Worm (Caenorhabditis elegans) whole organism, early embryonic: ENCODE results near the gene his-32.

Experiments
- B0310.2 ChIP-seq: sonication (generic microtip); optimal IDR thresholded peaks from 2 replicates; lab custom pipeline; 2016; ENCODE audit warnings: mild to moderate bottlenecking, missing genetic modification characterization, missing compliant biosample characterization
- F13C5.2 ChIP-seq: sonication (generic microtip); optimal IDR thresholded peaks from 2 replicates; lab custom pipeline; 2017; ENCODE audit warnings: mild to moderate bottlenecking, missing genetic modification characterization, inconsistent platforms, missing compliant biosample characterization
- aly-1 ChIP-seq: sonication (generic microtip); optimal IDR thresholded peaks from 2 replicates; lab custom pipeline; 2016; ENCODE audit warnings: missing genetic modification characterization, missing compliant biosample characterization
- ama-1 ChIP-seq: fragments of 150-350 bp; optimal IDR thresholded peaks from 2 replicates; lab custom pipeline; 2014
- ceh-13 ChIP-seq: fragments of 200-800 bp; sonication (Bioruptor generic); optimal IDR thresholded peaks from 2 replicates; lab custom pipeline; 2018; ENCODE audit warnings: mild to moderate bottlenecking, missing genetic modification characterization, missing compliant biosample characterization
- ceh-36 ChIP-seq: sonication (generic microtip); optimal IDR thresholded peaks from 2 replicates; lab custom pipeline; 2016; ENCODE audit warnings: missing genetic modification characterization, inconsistent platforms, missing compliant biosample characterization
- ets-7 ChIP-seq: sonication (generic microtip); optimal IDR thresholded peaks from 2 replicates; lab custom pipeline; 2016; ENCODE audit warnings: missing genotype, missing genetic modification characterization, missing compliant biosample characterization
- flt-1 ChIP-seq: fragments of 200-800 bp; sonication (Bioruptor generic); IDR thresholded peaks from 2 replicates; pipeline ENCODE4 v1.3.6; 2022; ENCODE audit warnings: missing genetic modification characterization, missing compliant biosample characterization
- hmbx-1 ChIP-seq: sonication (generic microtip); optimal IDR thresholded peaks from 2 replicates; lab custom pipeline; 2016; ENCODE audit warnings: mild to moderate bottlenecking, missing genetic modification characterization, missing compliant biosample characterization
- hmg-4 ChIP-seq: fragments of 200-800 bp; sonication (Bioruptor generic); optimal IDR thresholded peaks from 2 replicates; lab custom pipeline; 2018; ENCODE audit warnings: mild to moderate bottlenecking, missing genetic modification characterization, missing compliant biosample characterization
- hnd-1 ChIP-seq: sonication (generic microtip); optimal IDR thresholded peaks from 2 replicates; lab custom pipeline; 2016; ENCODE audit warnings: missing genetic modification characterization, missing compliant biosample characterization
- pes-1 ChIP-seq: fragments of 200-800 bp; sonication (Bioruptor generic); IDR thresholded peaks from 2 replicates; pipeline ENCODE4 v1.3.6; 2022; ENCODE audit warnings: missing genetic modification reagents, missing genetic modification characterization, missing compliant biosample characterization
- scrt-1 ChIP-seq: fragments of 200-800 bp; sonication (Bioruptor generic); IDR thresholded peaks from 2 replicates; pipeline ENCODE4 v1.3.6; 2022; ENCODE audit warnings: missing genetic modification characterization, missing compliant biosample characterization
- sea-1 ChIP-seq: fragments of 200-800 bp; sonication (Bioruptor generic); conservative IDR thresholded peaks from 2 replicates; pipeline ENCODE4 v1.3.6; 2022; ENCODE audit warnings: missing genetic modification characterization, missing compliant biosample characterization
- tbx-11 ChIP-seq: fragments of 200-800 bp; sonication (Bioruptor generic); IDR thresholded peaks from 2 replicates; pipeline ENCODE4 v1.3.6; 2022; ENCODE audit warnings: missing genetic modification characterization, missing compliant biosample characterization
- tbx-37 ChIP-seq: fragments of 200-800 bp; sonication (Bioruptor generic); conservative IDR thresholded peaks from 2 replicates; pipeline ENCODE4 v1.3.6; 2022; ENCODE audit warnings: missing genetic modification reagents, missing genetic modification characterization, missing compliant biosample characterization
- tra-4 ChIP-seq: sonication (generic microtip); optimal IDR thresholded peaks from 2 replicates; lab custom pipeline; 2017; ENCODE audit warnings: missing genetic modification characterization, missing compliant biosample characterization

Gene his-32

DNA sequence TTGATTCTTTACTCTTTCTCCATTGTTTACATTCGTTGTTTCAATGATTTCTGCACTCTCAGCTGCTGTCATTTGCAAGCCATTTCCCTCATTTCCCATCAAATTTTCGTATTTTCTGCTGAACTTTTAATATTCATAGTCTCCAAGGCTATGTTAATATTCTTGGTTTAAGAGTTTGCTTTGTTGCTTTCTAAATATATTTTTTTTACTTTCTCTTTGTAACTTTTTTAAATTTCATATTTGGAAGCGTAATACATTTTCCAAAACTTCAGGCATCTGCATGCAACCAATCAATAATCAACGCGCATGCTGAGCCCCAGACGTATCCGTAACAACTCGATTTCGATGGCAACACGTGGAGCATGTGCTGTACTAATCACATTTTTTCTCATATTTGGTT, 26.7 kb downstream of the his-32 start, which contains the start of gene sqv-1:
sqv-1 (plus strand) TSS at position 301 of the 400 bp plus-strand sequence.
- TF ChIP-seq flt-1 (no peak), F13C5.2 (no peak), hmg-4 (GFP tag; lab: Kevin White, UChicago) (no peak), tra-4 (tag; lab: Kevin White, UChicago) (no peak), aly-1 (tag; lab: Kevin White, UChicago) (no peak), B0310.2 (tag; lab: Kevin White, UChicago) (no peak), tbx-37 (no peak), ceh-13 (GFP tag; lab: Kevin White, UChicago) (no peak), pes-1 (no peak), hmbx-1 (no peak), hnd-1 (tag; lab: Kevin White, UChicago) (no peak), tbx-11 (GFP tag; lab: Robert Waterston, UW) (no peak), scrt-1 (GFP tag; lab: Robert Waterston, UW) (no peak), ceh-36 (no peak), ama-1 (lab: Kevin White, UChicago) (no peak), sea-1 (GFP tag; lab: Robert Waterston, UW) (no peak), ets-7 (tag; lab: Kevin White, UChicago) (no peak)

DNA sequence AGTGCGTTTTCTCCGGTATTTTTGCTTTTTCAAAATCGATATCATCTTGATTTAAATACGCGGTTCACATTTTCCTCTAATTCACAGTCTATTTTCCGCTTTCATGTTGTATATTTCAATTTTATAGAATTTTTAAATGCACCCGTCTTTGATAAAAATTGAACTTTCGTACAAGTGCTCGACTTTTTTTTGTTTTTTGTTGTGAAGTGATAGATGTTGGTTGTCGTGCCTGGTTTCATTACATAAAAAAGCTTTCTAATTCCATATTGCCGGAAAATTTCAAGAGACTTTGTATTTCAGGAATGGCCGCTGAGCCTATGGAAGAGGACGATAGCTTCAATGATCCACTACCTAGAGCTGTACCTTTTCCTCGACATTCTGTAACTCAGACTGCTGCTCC, 29.1 kb downstream of the his-32 start, which contains the start of gene D2096.12:
D2096.12 (plus strand) TSS at position 301 of the 400 bp plus-strand sequence.
- TF ChIP-seq hmg-4 (GFP tag; lab: Kevin White, UChicago) (no peak), tbx-37 (no peak), ets-7 (tag; lab: Kevin White, UChicago) (no peak), tra-4 (tag; lab: Kevin White, UChicago) (no peak), scrt-1 (GFP tag; lab: Robert Waterston, UW) (no peak), pes-1 (no peak), hmbx-1 (no peak), ceh-36 (no peak), hnd-1 (tag; lab: Kevin White, UChicago) (no peak)

DNA sequence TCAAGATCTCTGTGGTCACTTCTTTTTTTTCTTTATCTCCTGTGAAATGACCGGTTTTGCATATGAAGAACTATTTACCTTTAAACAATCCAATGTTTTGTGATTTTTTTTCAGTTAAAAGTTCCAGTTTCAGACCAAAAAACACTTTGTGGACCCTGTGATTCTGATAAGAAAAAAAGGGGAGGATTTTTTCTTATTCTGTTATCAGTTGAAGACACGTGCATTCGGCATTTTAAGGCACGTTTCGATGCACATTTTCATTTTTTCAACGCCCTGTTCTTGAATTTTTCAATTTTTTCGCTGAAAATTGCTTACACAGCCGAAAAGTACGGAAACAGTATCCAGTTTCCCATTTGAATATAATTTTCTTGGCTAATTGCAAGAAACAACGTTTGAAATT, 32.2 kb downstream of the his-32 start, which contains the start of gene aagr-1:
aagr-1 (plus strand) TSS at position 227 of the 400 bp plus-strand sequence.
- no peak for TF ChIP-seq pes-1
- TF ChIP-seq scrt-1 (GFP tag; lab: Robert Waterston, UW) = no peak
- TF ChIP-seq hmg-4 (GFP tag; lab: Kevin White, UChicago) = no peak
- TF ChIP-seq ceh-13 (GFP tag; lab: Kevin White, UChicago) = no peak
- no peak for TF ChIP-seq tbx-11 (GFP tag; lab: Robert Waterston, UW)
- TF ChIP-seq F13C5.2 = no peak
- TF ChIP-seq hmbx-1 = no peak
- TF ChIP-seq tra-4 (tag; lab: Kevin White, UChicago) = no peak
- no peak for TF ChIP-seq tbx-37
- no peak for TF ChIP-seq ama-1 (lab: Kevin White, UChicago)
- TF ChIP-seq sea-1 (GFP tag; lab: Robert Waterston, UW) = no peak
- TF ChIP-seq ets-7 (tag; lab: Kevin White, UChicago) = no peak

DNA sequence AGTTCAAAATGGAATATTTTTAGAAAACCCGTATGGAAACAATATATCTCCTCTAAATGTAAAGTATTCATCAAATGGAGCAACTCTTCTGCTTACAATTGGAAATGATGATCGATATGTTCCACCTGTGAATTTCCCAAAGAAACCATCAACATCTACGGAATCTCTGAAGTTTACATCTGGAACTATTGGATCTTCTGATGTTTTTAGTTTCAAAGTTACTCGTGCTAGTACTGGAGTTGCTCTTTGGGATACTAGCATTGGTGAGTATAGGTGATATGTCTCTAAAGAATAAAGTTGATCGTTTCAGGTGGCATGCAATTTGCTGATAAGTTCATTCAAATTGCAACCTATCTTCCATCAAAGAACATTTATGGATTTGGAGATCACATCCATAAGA, 33.8 kb downstream of the his-32 start:
- TF ChIP-seq tra-4 (tag; lab: Kevin White, UChicago) (no peak), tbx-11 (GFP tag; lab: Robert Waterston, UW) (no peak), scrt-1 (GFP tag; lab: Robert Waterston, UW) (no peak), F13C5.2 (no peak), hmbx-1 (no peak), flt-1 (no peak), tbx-37 (no peak), pes-1 (no peak), ceh-36 (no peak), ets-7 (tag; lab: Kevin White, UChicago) (no peak), hmg-4 (GFP tag; lab: Kevin White, UChicago) (no peak), ama-1 (lab: Kevin White, UChicago) (no peak), ceh-13 (GFP tag; lab: Kevin White, UChicago) (no peak), sea-1 (GFP tag; lab: Robert Waterston, UW) (no peak)

DNA sequence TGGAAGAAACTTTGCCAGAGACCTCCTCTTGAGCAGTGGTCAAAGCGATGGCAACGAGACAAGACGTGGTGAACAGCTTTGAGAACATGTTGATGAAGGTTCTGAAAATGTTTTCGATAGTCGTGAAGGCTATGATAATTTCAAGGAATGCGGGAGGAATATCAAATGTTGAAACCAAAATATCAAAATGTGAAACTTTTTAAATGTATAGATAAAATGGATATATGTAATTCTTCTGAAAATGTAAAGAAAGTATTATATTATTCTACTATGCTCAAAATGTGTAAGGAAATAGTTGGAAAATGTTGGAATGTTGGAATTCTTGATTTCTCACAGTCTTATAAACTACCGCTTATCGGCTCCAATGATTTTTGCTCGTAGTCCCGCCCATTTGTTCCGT, 35.0 kb downstream of the his-32 start, which contains the start of gene D2096.6:
D2096.6 (minus strand) TSS at position 101 of the 400 bp plus-strand sequence.
- TF ChIP-seq scrt-1 (GFP tag; lab: Robert Waterston, UW) (no peak), hmg-4 (GFP tag; lab: Kevin White, UChicago) (no peak), sea-1 (GFP tag; lab: Robert Waterston, UW) (no peak), hnd-1 (tag; lab: Kevin White, UChicago) (no peak), tbx-11 (GFP tag; lab: Robert Waterston, UW) (no peak), F13C5.2 (no peak), hmbx-1 (no peak), flt-1 (no peak), ama-1 (lab: Kevin White, UChicago) (no peak)

DNA sequence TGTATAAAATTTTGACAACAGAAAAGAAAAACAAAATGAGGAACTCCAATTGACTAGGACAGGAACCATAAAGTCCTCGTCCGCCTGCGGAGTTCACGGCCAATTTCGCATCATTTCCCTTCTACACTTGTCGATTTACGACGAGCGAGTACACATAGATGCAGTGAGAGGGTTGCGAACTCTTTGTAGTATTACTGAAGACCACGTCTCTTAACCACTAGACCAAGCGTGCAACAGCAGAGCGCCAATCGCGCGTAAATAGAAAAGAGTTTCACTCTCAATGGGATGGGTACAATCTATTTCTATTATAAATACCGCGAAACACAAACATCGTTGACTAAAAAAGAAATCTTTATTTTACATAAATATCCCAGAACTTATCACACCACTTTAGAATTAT, 41.3 kb downstream of the his-32 start:
- peak; percentile 94 for TF ChIP-seq pes-1
- TF ChIP-seq flt-1 = peak; percentile 94
- TF ChIP-seq aly-1 (tag; lab: Kevin White, UChicago) = peak; percentile 91
- TF ChIP-seq F13C5.2 = peak; percentile 92
- peak; percentile 96 for TF ChIP-seq hmg-4 (GFP tag; lab: Kevin White, UChicago)
- peak; percentile 91 for TF ChIP-seq ceh-36
- TF ChIP-seq sea-1 (GFP tag; lab: Robert Waterston, UW) = peak; percentile 92
- peak; percentile 85 for TF ChIP-seq B0310.2 (tag; lab: Kevin White, UChicago)
- peak; percentile 84 for TF ChIP-seq tra-4 (tag; lab: Kevin White, UChicago)
- TF ChIP-seq hnd-1 (tag; lab: Kevin White, UChicago) = peak; percentile 82
- TF ChIP-seq tbx-11 (GFP tag; lab: Robert Waterston, UW) = peak; percentile 88
- peak; percentile 94 for TF ChIP-seq tbx-37
- TF ChIP-seq scrt-1 (GFP tag; lab: Robert Waterston, UW) = peak; percentile 93
- TF ChIP-seq hmbx-1 = peak; percentile 88
- peak; percentile 82 for TF ChIP-seq ceh-13 (GFP tag; lab: Kevin White, UChicago)
- TF ChIP-seq ama-1 (lab: Kevin White, UChicago) = no peak
- TF ChIP-seq ets-7 (tag; lab: Kevin White, UChicago) = peak; percentile 75

DNA sequence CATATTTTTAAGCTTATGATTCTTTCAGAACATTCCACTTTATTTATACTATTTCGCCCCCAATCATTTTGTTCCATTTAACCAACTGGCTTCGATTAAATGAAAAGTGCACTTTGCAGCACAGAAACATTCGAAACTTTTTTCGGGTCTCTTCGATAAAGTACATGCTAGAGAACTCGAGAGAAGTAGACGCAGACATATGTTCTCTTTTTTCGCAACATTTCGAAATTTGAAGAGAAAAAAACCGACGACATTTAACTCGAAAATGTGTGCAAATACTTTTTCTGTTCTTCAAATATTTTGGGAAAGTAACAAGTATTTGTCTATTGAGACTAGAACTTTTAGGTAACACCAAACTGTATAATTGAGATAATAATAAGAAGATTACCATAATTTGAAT, 42.8 kb downstream of the his-32 start:
- TF ChIP-seq flt-1 = no peak
- TF ChIP-seq scrt-1 (GFP tag; lab: Robert Waterston, UW) = no peak
- no peak for TF ChIP-seq ets-7 (tag; lab: Kevin White, UChicago)
- no peak for TF ChIP-seq pes-1
- TF ChIP-seq hmbx-1 = no peak
- no peak for TF ChIP-seq ama-1 (lab: Kevin White, UChicago)
- TF ChIP-seq tra-4 (tag; lab: Kevin White, UChicago) = no peak
